Fruit fly (Drosophila melanogaster): ENCODE measurements around the gene CG12725.

The CG12725 gene

DNA sequence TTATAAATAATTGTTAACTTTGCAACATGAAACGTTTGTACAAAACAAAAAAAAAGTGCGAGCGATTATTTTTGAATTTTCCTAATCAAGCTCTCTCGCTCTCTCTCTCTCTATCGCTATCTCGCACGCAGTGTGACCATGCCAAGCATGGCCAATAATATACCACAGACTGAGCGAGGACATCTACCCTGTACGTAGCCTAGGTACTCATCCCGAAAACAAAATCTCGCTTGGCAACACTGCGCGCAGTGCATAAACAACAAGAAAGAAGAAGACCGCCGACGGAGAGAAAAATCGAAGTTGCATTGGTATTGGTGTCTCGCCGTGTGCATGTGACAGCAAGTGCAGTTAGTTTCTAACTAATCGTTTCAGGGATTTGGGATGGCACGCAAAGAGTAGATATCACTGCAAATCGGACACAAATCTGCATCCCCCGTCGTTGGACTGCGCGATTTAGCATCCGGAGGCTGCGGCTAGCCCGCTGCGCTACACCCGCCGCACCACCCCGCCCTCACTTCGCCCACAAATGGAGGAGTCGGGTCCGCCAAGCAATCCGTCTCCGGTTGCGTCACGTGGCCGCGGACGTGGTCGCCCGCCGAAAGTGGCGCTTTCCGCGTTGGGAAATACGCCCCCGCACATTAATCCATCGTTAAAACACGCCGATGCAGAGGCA, 10.4 kb upstream of the CG12725 start, which contains the start of the genes CG1998 and Set2 (continued):
- TF ChIP-seq slou (GFP tag; optimal IDR thresholded peaks at IDR 0.05) (no peak), ttk (GFP tag; IDR thresholded peaks at IDR 0.05) (no peak), CG6683 (GFP tag; optimal IDR thresholded peaks at IDR 0.05) (no peak), sens (GFP tag) (no peak), gt (GFP tag; IDR thresholded peaks at IDR 0.05) (no peak), Adf1 (GFP tag; IDR thresholded peaks at IDR 0.05) (no peak; the same call in 1 of the 2 replicates), HLHmδ (GFP tag; optimal IDR thresholded peaks at IDR 0.05) (peak; percentile 26), CG2120 (GFP tag; optimal IDR thresholded peaks at IDR 0.05) (peak; percentile 56), CG14014 (GFP tag; IDR thresholded peaks at IDR 0.05) (no peak), pan (optimal IDR thresholded peaks at IDR 0.05) (no peak), pan (GFP tag; optimal IDR thresholded peaks at IDR 0.05 in 1 of 2, IDR thresholded peaks at IDR 0.05 in 1 of 2) (peak in 1 of 2 experiments; percentile 34), CG9876 (GFP tag; optimal IDR thresholded peaks at IDR 0.05) (peak; percentile 5), CG34224 (GFP tag; IDR thresholded peaks at IDR 0.05; ENCODE audit: partially characterized antibody) (peak; percentile 11; the same call in 1 of the 3 replicates), CG5180 (GFP tag; optimal IDR thresholded peaks at IDR 0.05) (no peak), B-H2 (GFP tag; optimal IDR thresholded peaks at IDR 0.05) (no peak), CG10979 (tag; optimal IDR thresholded peaks at IDR 0.05) (no peak), zf30C (GFP tag; optimal IDR thresholded peaks at IDR 0.05) (no peak), slp2 (GFP tag; optimal IDR thresholded peaks at IDR 0.05) (peak; percentile 13), grn (GFP tag; optimal IDR thresholded peaks at IDR 0.05) (no peak), Deaf1 (tag; optimal IDR thresholded peaks at IDR 0.05) (peak; percentile 45), phol (tag; optimal IDR thresholded peaks at IDR 0.05) (peak; percentile 54), Stat92E (GFP tag; optimal IDR thresholded peaks at IDR 0.05) (peak in 1 of 3 experiments; percentile 30), Ptx1 (GFP tag; IDR thresholded peaks at IDR 0.05) (peak; percentile 29; the same call in 1 of the 2 replicates), MTF-1 (GFP tag; optimal IDR thresholded peaks at IDR 0.05; ENCODE audit: borderline replicate concordance) (peak; percentile 11), CHES-1-like (GFP tag; optimal IDR thresholded peaks at IDR 0.05) (peak; percentile 73), CG8478 (optimal IDR thresholded peaks at IDR 0.05) (no peak), CG6654 (GFP tag; optimal IDR thresholded peaks at IDR 0.05) (no peak), sug (tag; optimal IDR thresholded peaks at IDR 0.05) (no peak), ranshi (GFP tag; IDR thresholded peaks at IDR 0.05) (no peak), CG18599 (GFP tag; optimal IDR thresholded peaks at IDR 0.05) (no peak), dmrt11E (tag; optimal IDR thresholded peaks at IDR 0.05) (no peak), nerfin-1 (tag; optimal IDR thresholded peaks at IDR 0.05) (peak; percentile 41), Taf1 (GFP tag; IDR thresholded peaks at IDR 0.05) (no peak), CG33557 (GFP tag; optimal IDR thresholded peaks at IDR 0.05) (no peak), Aef1 (GFP tag; IDR thresholded peaks at IDR 0.05) (0 out of 3 replicates have a peak, but pooled peaks have one; percentile 10), Hr78 (GFP tag; optimal IDR thresholded peaks at IDR 0.05) (no peak), CG18262 (tag; optimal IDR thresholded peaks at IDR 0.05) (no peak), tup (GFP tag; optimal IDR thresholded peaks at IDR 0.05) (no peak), CG9797 (GFP tag; optimal IDR thresholded peaks at IDR 0.05) (peak; percentile 94), z (GFP tag; IDR thresholded peaks at IDR 0.05) (no peak), Trl (optimal IDR thresholded peaks at IDR 0.05) (peak in 1 of 2 experiments; percentile 61), Trl (GFP tag; optimal IDR thresholded peaks at IDR 0.05) (peak; percentile 27), CG17361 (GFP tag; IDR thresholded peaks at IDR 0.05) (no peak), Fer2 (tag; optimal IDR thresholded peaks at IDR 0.05) (no peak), vfl (GFP tag; optimal IDR thresholded peaks at IDR 0.05) (peak; percentile 10), Myb (GFP tag; optimal IDR thresholded peaks at IDR 0.05) (peak; percentile 90), CG7928 (GFP tag; optimal IDR thresholded peaks at IDR 0.05) (no peak), Atf6 (GFP tag; IDR thresholded peaks at IDR 0.05) (no peak), Oli (tag; optimal IDR thresholded peaks at IDR 0.05) (no peak), fd64A (GFP tag; optimal IDR thresholded peaks at IDR 0.05) (no peak)
